Fruit fly (Drosophila melanogaster): Measurements from ENCODE around the gene Tango6.
A peak's percentile ranks its signal among the peaks of the same experiment; 100 is the strongest.

- peak; percentile 75 to 83 for TF ChIP-seq CTCF (optimal IDR thresholded peaks at IDR 0.05)
- no peak for TF ChIP-seq CG8478 (optimal IDR thresholded peaks at IDR 0.05)
Measured at dm6 chr2L:19009130-19009529, 40.3 kb downstream of the Tango6 start, which contains the start of gene RpL30.

Data from S2 (cell line).